Worm (Caenorhabditis elegans) whole organism, L2 larva: ENCODE measurements around the gene col-93.

ENCODE experiments used
- Y55F3AM.14 ChIP-seq: fragments of 200-800 bp; sonication (Bioruptor generic); optimal IDR thresholded peaks from 2 replicates; lab custom pipeline; 2018; ENCODE audit warnings: mild to moderate bottlenecking, missing genetic modification characterization, missing compliant biosample characterization
- alr-1 ChIP-seq: fragments of 150-350 bp; optimal IDR thresholded peaks from 2 replicates; lab custom pipeline; 2014; ENCODE audit warnings: missing biosample characterization, missing genetic modification characterization
- aly-2 ChIP-seq: fragments of 150-350 bp; optimal IDR thresholded peaks from 2 replicates; lab custom pipeline; 2014; ENCODE audit warnings: missing biosample characterization, missing genetic modification characterization
- ama-1 ChIP-seq: fragments of 150-350 bp; optimal IDR thresholded peaks from 2 replicates; lab custom pipeline; 2018; ENCODE audit warnings: inconsistent platforms
- ceh-82 ChIP-seq: fragments of 150-350 bp; optimal IDR thresholded peaks from 2 replicates; lab custom pipeline; 2014; ENCODE audit warnings: missing biosample characterization, missing genetic modification characterization
- fos-1 ChIP-seq: fragments of 150-350 bp; optimal IDR thresholded peaks from 2 replicates; lab custom pipeline; 2014; ENCODE audit warnings: missing biosample characterization, missing genetic modification characterization
- lin-11 ChIP-seq: fragments of 150-350 bp; sonication (generic microtip); optimal IDR thresholded peaks from 2 replicates; lab custom pipeline; 2014; ENCODE audit warnings: missing biosample characterization, missing genetic modification characterization, inconsistent platforms, mixed read lengths
- lin-39 ChIP-seq: fragments of 150-350 bp; optimal IDR thresholded peaks from 2 replicates; lab custom pipeline; 2014; ENCODE audit warnings: missing biosample characterization, missing genetic modification reagents, missing genetic modification characterization
- nhr-10 ChIP-seq: sonication (generic microtip); optimal IDR thresholded peaks from 2 replicates; lab custom pipeline; 2017; ENCODE audit warnings: missing biosample characterization, missing genetic modification characterization
- nhr-11 ChIP-seq: fragments of 150-350 bp; optimal IDR thresholded peaks from 2 replicates; lab custom pipeline; 2014; ENCODE audit warnings: missing biosample characterization, missing genetic modification characterization
- nhr-237 ChIP-seq: fragments of 150-350 bp; optimal IDR thresholded peaks from 2 replicates; lab custom pipeline; 2014; ENCODE audit warnings: missing biosample characterization, missing genetic modification characterization
- nhr-25 ChIP-seq: fragments of 150-350 bp; sonication (generic microtip); optimal IDR thresholded peaks from 3 replicates; lab custom pipeline; 2014; ENCODE audit warnings: missing biosample characterization, missing genetic modification characterization
- nhr-77 ChIP-seq: fragments of 150-350 bp; optimal IDR thresholded peaks from 2 replicates; lab custom pipeline; 2014; ENCODE audit warnings: missing biosample characterization, missing genetic modification characterization
- unc-62 ChIP-seq: fragments of 150-350 bp; optimal IDR thresholded peaks from 2 replicates; lab custom pipeline; 2014; ENCODE audit warnings: missing biosample characterization, missing genetic modification reagents, missing genetic modification characterization

DNA sequence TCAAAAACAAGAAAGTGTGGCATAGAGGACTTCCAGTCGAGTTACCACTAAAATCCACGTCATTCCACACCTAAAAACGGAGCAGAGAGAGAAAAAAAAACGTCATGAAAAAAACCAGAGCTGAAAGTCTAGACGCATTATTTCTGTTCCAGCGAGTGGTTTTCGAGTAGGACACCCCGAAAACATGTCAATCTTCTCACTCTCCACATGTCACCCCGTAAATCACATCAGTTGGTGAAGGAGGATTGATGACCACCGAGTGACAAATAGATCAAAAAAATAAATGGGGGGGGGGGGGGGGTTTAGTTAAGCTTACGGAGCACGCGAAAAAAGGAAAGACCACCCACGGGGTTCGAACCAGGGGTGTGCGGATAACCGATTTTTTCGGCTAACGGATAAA, 27.7 kb downstream of the col-93 start:
- TF ChIP-seq nhr-77 (tag; lab: Kevin White, UChicago) (no peak), lin-11 (tag; lab: Kevin White, UChicago) (no peak), nhr-237 (tag; lab: Kevin White, UChicago) (no peak), lin-39 (no peak), Y55F3AM.14 (no peak), ceh-82 (tag; lab: Kevin White, UChicago) (no peak), ama-1 (lab: Kevin White, UChicago) (no peak), fos-1 (tag; lab: Kevin White, UChicago) (no peak), nhr-10 (tag; lab: Kevin White, UChicago) (no peak), unc-62 (GFP tag; lab: Kevin White, UChicago) (no peak), nhr-11 (tag; lab: Kevin White, UChicago) (no peak), alr-1 (no peak), nhr-25 (no peak), aly-2 (tag; lab: Kevin White, UChicago) (no peak)
